Fruit fly (Drosophila melanogaster): ENCODE results near the gene mRpS26.

DNA sequence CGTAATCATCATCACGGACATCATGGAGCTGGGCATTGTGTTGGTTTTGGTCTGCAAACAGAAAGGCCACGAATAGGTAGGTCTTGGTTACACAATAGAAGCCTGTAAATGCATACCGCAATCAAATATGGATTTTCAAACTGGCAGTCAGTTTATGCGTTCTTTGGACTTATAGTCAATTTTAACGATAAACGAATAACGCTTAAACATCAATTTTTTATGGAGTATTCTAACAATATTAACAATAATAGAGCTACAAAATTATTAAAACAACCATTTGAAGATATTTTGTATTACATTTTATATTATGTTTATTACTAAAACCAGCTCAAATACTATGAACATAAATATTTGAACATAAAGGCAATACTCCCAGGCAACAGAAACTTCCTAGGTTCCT lies 24.9 kb upstream of the mRpS26 start:
- no peak for TF ChIP-seq Dll (optimal IDR thresholded peaks at IDR 0.05)
- no peak for TF ChIP-seq pan (optimal IDR thresholded peaks at IDR 0.05)
- TF ChIP-seq CG8478 (optimal IDR thresholded peaks at IDR 0.05): no peak

All from whole organism.